Worm (Caenorhabditis elegans) whole organism, late embryonic: Measurements from ENCODE around the gene C28D4.18.

Experiments used
- ama-1 ChIP-seq: fragments of 150-350 bp; optimal IDR thresholded peaks from 2 replicates; lab custom pipeline; 2014
- ceh-9 ChIP-seq: sonication (generic microtip); optimal IDR thresholded peaks from 2 replicates; lab custom pipeline; 2016; ENCODE audit warnings: mild to moderate bottlenecking, missing genetic modification characterization, inconsistent platforms, missing compliant biosample characterization
- che-1 ChIP-seq: sonication (generic microtip); optimal IDR thresholded peaks from 2 replicates; lab custom pipeline; 2016; ENCODE audit warnings: mild to moderate bottlenecking, missing genetic modification characterization, missing compliant biosample characterization
- dmd-4 ChIP-seq: sonication (generic microtip); optimal IDR thresholded peaks from 2 replicates; lab custom pipeline; 2016; ENCODE audit warnings: borderline replicate concordance, missing genetic modification characterization, missing compliant biosample characterization
- eyg-1 ChIP-seq: sonication (generic microtip); optimal IDR thresholded peaks from 2 replicates; lab custom pipeline; 2016; ENCODE audit warnings: missing genotype, missing genetic modification characterization, missing compliant biosample characterization
- fkh-10 ChIP-seq: fragments of 150-350 bp; optimal IDR thresholded peaks from 2 replicates; lab custom pipeline; 2014; ENCODE audit warnings: missing biosample characterization, missing genetic modification reagents, missing genetic modification characterization
- pqm-1 ChIP-seq: sonication (generic microtip); optimal IDR thresholded peaks from 2 replicates; lab custom pipeline; 2016; ENCODE audit warnings: missing genetic modification characterization, missing compliant biosample characterization
- rnt-1 ChIP-seq: sonication (generic microtip); optimal IDR thresholded peaks from 2 replicates; lab custom pipeline; 2016; ENCODE audit warnings: missing genetic modification characterization, missing compliant biosample characterization
- zip-5 ChIP-seq: sonication (generic microtip); optimal IDR thresholded peaks from 2 replicates; lab custom pipeline; 2016; ENCODE audit warnings: missing genetic modification characterization, missing compliant biosample characterization

- TF ChIP-seq fkh-10 (GFP tag; lab: Kevin White, UChicago) (no peak), rnt-1 (tag; lab: Kevin White, UChicago) (no peak), pqm-1 (no peak), eyg-1 (no peak), che-1 (tag; lab: Kevin White, UChicago) (no peak), ama-1 (lab: Kevin White, UChicago) (no peak), dmd-4 (no peak), ceh-9 (tag; lab: Kevin White, UChicago) (no peak), zip-5 (tag; lab: Kevin White, UChicago) (no peak)
Observed at ce11 chrIV:9728376-9728775, 3.3 kb downstream of the C28D4.18 start, which contains the start of gene nhr-100.
